Fruit fly (Drosophila melanogaster): ENCODE results near the gene sn.

The sn gene

dm6 chrX:7995171-7995747 is 31.4 kb downstream of the sn start, which contains the start of gene Tbh (continued):
- TF ChIP-seq tna (GFP tag; IDR thresholded peaks at IDR 0.05; ENCODE audit: partially characterized antibody) (no peak), Hey (tag; optimal IDR thresholded peaks at IDR 0.05) (peak; percentile 35), Dbx (GFP tag; IDR thresholded peaks at IDR 0.05) (no peak), CG9876 (GFP tag; optimal IDR thresholded peaks at IDR 0.05) (no peak), CG13624 (GFP tag; optimal IDR thresholded peaks at IDR 0.05) (no peak), cad (GFP tag; optimal IDR thresholded peaks at IDR 0.05) (no peak), CG3847 (GFP tag; IDR thresholded peaks at IDR 0.05) (0 out of 2 replicates have a peak, but pooled peaks have one; percentile 20), tgo (GFP tag; IDR thresholded peaks at IDR 0.05) (0 out of 3 replicates have a peak, but pooled peaks have one; percentile 25), CG34224 (GFP tag; IDR thresholded peaks at IDR 0.05; ENCODE audit: partially characterized antibody) (no peak), dysf (GFP tag; IDR thresholded peaks at IDR 0.05) (peak; percentile 56; the same call in 1 of the 3 replicates), CG11695 (GFP tag; IDR thresholded peaks at IDR 0.05) (no peak), nerfin-2 (GFP tag; IDR thresholded peaks at IDR 0.05; ENCODE audit: partially characterized antibody) (no peak), ewg (GFP tag; optimal IDR thresholded peaks at IDR 0.05) (no peak), Deaf1 (tag; optimal IDR thresholded peaks at IDR 0.05) (peak; percentile 98), PHDP (tag; optimal IDR thresholded peaks at IDR 0.05) (peak; percentile 28), CG30403 (GFP tag; optimal IDR thresholded peaks at IDR 0.05) (no peak), grn (GFP tag; optimal IDR thresholded peaks at IDR 0.05) (no peak), gsb (GFP tag; IDR thresholded peaks at IDR 0.05) (no peak), ase (GFP tag; IDR thresholded peaks at IDR 0.05) (no peak), inv (GFP tag; IDR thresholded peaks at IDR 0.05; ENCODE audit: partially characterized antibody) (no peak), h (optimal IDR thresholded peaks at IDR 0.05) (no peak), CG17568 (GFP tag; optimal IDR thresholded peaks at IDR 0.05) (no peak), CG6254 (GFP tag; optimal IDR thresholded peaks at IDR 0.05) (no peak), bbx (GFP tag; IDR thresholded peaks at IDR 0.05; ENCODE audit: partially characterized antibody) (no peak), CHES-1-like (GFP tag; optimal IDR thresholded peaks at IDR 0.05) (no peak), slbo (GFP tag; IDR thresholded peaks at IDR 0.05) (peak; percentile 50), CG1792 (GFP tag; optimal IDR thresholded peaks at IDR 0.05) (no peak), btn (GFP tag; optimal IDR thresholded peaks at IDR 0.05) (no peak), esg (GFP tag; conservative IDR thresholded peaks at IDR 0.05) (no peak; the same call in 1 of the 2 replicates), CG17912 (GFP tag; optimal IDR thresholded peaks at IDR 0.05) (no peak), pita (GFP tag; optimal IDR thresholded peaks at IDR 0.05) (no peak), CG7357 (GFP tag; IDR thresholded peaks at IDR 0.05) (no peak), CG4854 (GFP tag; optimal IDR thresholded peaks at IDR 0.05) (no peak), MTF-1 (GFP tag; optimal IDR thresholded peaks at IDR 0.05; ENCODE audit: borderline replicate concordance) (no peak), CG7372 (GFP tag; IDR thresholded peaks at IDR 0.05) (no peak), Rx (GFP tag; IDR thresholded peaks at IDR 0.05) (no peak), chm (GFP tag; IDR thresholded peaks at IDR 0.05) (no peak), Hsf (GFP tag; optimal IDR thresholded peaks at IDR 0.05) (no peak), CG6689 (GFP tag; IDR thresholded peaks at IDR 0.05) (peak; percentile 10; the same call in 1 of the 2 replicates), lola (GFP tag; optimal IDR thresholded peaks at IDR 0.05) (no peak), CG17385 (GFP tag; optimal IDR thresholded peaks at IDR 0.05) (peak; percentile 7), dmrt11E (tag; optimal IDR thresholded peaks at IDR 0.05) (no peak), slou (GFP tag; optimal IDR thresholded peaks at IDR 0.05) (no peak), gcm (GFP tag; optimal IDR thresholded peaks at IDR 0.05) (no peak), CG4707 (GFP tag; optimal IDR thresholded peaks at IDR 0.05) (no peak), gem (tag; optimal IDR thresholded peaks at IDR 0.05) (peak; percentile 52), bowl (GFP tag; IDR thresholded peaks at IDR 0.05) (no peak), CG15011 (GFP tag; optimal IDR thresholded peaks at IDR 0.05) (no peak), CG6765 (GFP tag; optimal IDR thresholded peaks at IDR 0.05) (no peak), Dad (GFP tag; optimal IDR thresholded peaks at IDR 0.05) (no peak), Hmr (GFP tag; optimal IDR thresholded peaks at IDR 0.05) (peak; percentile 67)

All from whole organism, embryonic.